Fruit fly (Drosophila melanogaster): ENCODE data around the gene Fer1HCH.
A peak's percentile ranks its signal among the peaks of the same experiment; 100 is the strongest.

Gene Fer1HCH

DNA sequence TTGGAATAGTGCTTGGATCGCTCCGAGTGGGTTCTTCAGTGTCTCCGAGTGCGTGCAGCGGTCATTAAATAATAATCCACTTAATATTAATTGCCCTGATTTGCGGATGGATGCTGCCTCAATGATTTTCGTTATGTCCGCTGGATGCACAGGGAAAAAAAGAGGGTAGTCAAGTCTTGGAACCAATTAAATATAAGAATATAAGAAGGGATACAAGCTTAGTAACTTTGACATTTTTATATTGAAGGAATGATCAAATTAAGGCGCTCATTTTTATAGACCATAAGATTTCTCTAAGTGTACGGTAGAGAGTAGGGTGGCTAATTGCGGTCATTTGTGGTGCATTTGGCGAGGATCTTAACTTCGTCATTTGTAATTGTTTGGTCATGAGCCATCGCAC is 4.0 kb upstream of the Fer1HCH start (continued):
- TF ChIP-seq ro (GFP tag; IDR thresholded peaks at IDR 0.05) (no peak), org-1 (GFP tag; optimal IDR thresholded peaks at IDR 0.05) (no peak), seq (GFP tag; IDR thresholded peaks at IDR 0.05) (0 out of 2 replicates have a peak, but pooled peaks have one; percentile 28), CG10979 (tag; optimal IDR thresholded peaks at IDR 0.05) (peak; percentile 38), row (GFP tag; IDR thresholded peaks at IDR 0.05) (peak; percentile 26; the same call in 1 of the 3 replicates), CG6765 (GFP tag; optimal IDR thresholded peaks at IDR 0.05) (no peak), pnt (GFP tag; optimal IDR thresholded peaks at IDR 0.05) (no peak), Med (GFP tag) (peak; percentile 73), phol (tag; optimal IDR thresholded peaks at IDR 0.05) (peak; percentile 30), dmrt11E (tag; optimal IDR thresholded peaks at IDR 0.05) (peak; percentile 51), CG1602 (GFP tag; optimal IDR thresholded peaks at IDR 0.05) (no peak), ara (GFP tag; IDR thresholded peaks at IDR 0.05) (peak; percentile 34; the same call in 1 of the 2 replicates), CG11560 (tag; IDR thresholded peaks at IDR 0.05) (no peak), slbo (GFP tag; IDR thresholded peaks at IDR 0.05) (0 out of 2 replicates have a peak, but pooled peaks have one; percentile 23), zf30C (GFP tag; optimal IDR thresholded peaks at IDR 0.05) (no peak), bsh (GFP tag; optimal IDR thresholded peaks at IDR 0.05) (peak in 1 of 2 experiments; percentile 41), CG11504 (tag; optimal IDR thresholded peaks at IDR 0.05) (peak; percentile 6), CG31441 (GFP tag; IDR thresholded peaks at IDR 0.05) (0 out of 2 replicates have a peak, but pooled peaks have one; percentile 14), psq (GFP tag; optimal IDR thresholded peaks at IDR 0.05) (no peak), wdn (GFP tag; IDR thresholded peaks at IDR 0.05) (no peak), CG3281 (GFP tag; optimal IDR thresholded peaks at IDR 0.05) (no peak), CG2712 (tag; optimal IDR thresholded peaks at IDR 0.05) (peak; percentile 32), CG7839 (tag; optimal IDR thresholded peaks at IDR 0.05) (peak; percentile 29), mld (GFP tag; IDR thresholded peaks at IDR 0.05; ENCODE audit: partially characterized antibody) (no peak), Vsx1 (GFP tag; optimal IDR thresholded peaks at IDR 0.05) (no peak), CG15269 (tag; optimal IDR thresholded peaks at IDR 0.05) (no peak), Adf1 (GFP tag; IDR thresholded peaks at IDR 0.05) (no peak), chn (GFP tag; optimal IDR thresholded peaks at IDR 0.05) (no peak), lola (GFP tag; optimal IDR thresholded peaks at IDR 0.05) (peak in 1 of 3 experiments; percentile 2), B-H1 (GFP tag; IDR thresholded peaks at IDR 0.05) (no peak), TFAM (GFP tag; optimal IDR thresholded peaks at IDR 0.05) (no peak), CG3838 (GFP tag; optimal IDR thresholded peaks at IDR 0.05) (no peak), stc (GFP tag; IDR thresholded peaks at IDR 0.05) (no peak), CG15696 (tag; optimal IDR thresholded peaks at IDR 0.05) (peak; percentile 19), fd96Cb (tag; optimal IDR thresholded peaks at IDR 0.05) (peak; percentile 19), gem (tag; optimal IDR thresholded peaks at IDR 0.05) (peak; percentile 44), trem (tag; optimal IDR thresholded peaks at IDR 0.05) (peak; percentile 1), CG17385 (GFP tag; optimal IDR thresholded peaks at IDR 0.05) (no peak), CG16863 (GFP tag; optimal IDR thresholded peaks at IDR 0.05) (no peak), CG30403 (GFP tag; optimal IDR thresholded peaks at IDR 0.05) (peak; percentile 7)

DNA sequence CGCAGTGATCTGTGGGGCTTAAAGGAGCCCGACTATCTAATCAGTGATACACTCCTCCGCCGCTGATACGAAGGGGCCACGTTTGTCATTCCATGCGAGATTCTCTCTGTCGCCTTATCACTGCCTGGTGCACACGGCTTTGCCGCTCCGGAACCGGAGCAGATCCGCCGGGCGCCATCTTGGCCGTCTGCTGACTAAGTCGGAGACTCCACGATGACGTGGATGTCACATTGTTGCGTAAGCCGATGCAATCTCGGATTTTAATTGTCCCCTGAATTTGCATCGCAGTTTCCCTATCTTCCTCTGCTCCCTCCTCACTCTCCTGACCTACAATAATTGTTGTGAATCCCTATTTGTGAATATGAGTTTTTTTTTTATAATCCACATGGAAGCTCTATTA is 3.1 kb upstream of the Fer1HCH start:
- TF ChIP-seq sna (GFP tag; IDR thresholded peaks at IDR 0.05; ENCODE audit: partially characterized antibody) (no peak), Nf-YA (GFP tag; IDR thresholded peaks at IDR 0.05) (no peak), Pdp1 (GFP tag; optimal IDR thresholded peaks at IDR 0.05) (peak in 1 of 2 experiments; percentile 31), CG15514 (GFP tag; optimal IDR thresholded peaks at IDR 0.05) (peak; percentile 35), CG15601 (tag; optimal IDR thresholded peaks at IDR 0.05) (no peak), CG13424 (tag; optimal IDR thresholded peaks at IDR 0.05) (no peak), MTF-1 (GFP tag; optimal IDR thresholded peaks at IDR 0.05; ENCODE audit: borderline replicate concordance) (peak; percentile 71), Dref (GFP tag; IDR thresholded peaks at IDR 0.05) (0 out of 2 replicates have a peak, but pooled peaks have one; percentile 8), Ravus (GFP tag; IDR thresholded peaks at IDR 0.05) (no peak), CkIIα-i1 (GFP tag; IDR thresholded peaks at IDR 0.05) (no peak), phol (tag; optimal IDR thresholded peaks at IDR 0.05) (peak; percentile 24), grn (GFP tag; optimal IDR thresholded peaks at IDR 0.05) (peak; percentile 52)
